Fruit fly (Drosophila melanogaster): ENCODE measurements around the gene disco-r.

Gene disco-r

DNA sequence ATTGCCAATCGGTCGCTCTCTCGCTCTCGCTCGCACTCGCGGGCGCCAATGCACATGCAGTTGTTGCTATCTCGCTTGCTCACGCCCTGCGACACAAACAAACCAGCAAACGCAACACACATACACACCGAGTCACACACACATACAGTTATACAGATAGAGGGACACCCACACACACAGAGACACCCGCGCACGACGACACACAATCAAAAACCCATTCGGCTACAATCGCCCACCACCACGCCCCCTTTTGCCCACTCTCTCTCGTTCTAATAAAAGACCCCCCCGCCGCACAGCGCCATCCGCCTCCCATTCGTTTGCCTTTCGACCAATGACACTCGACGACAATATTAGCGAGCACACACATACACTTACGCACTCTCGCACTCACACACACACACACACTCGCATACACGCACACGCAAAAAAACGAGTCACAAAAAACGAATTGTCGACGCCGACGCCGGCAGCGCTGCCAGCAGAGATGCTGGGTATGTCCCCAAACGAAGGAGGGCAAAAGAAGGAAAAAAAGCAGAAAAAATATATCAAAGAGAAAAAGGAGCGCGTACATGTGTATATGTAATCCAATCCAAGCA lies 1.0 kb downstream of the disco-r start (continued):
- TF ChIP-seq gro (GFP tag; optimal IDR thresholded peaks at IDR 0.05) (no peak), Hey (tag; optimal IDR thresholded peaks at IDR 0.05) (no peak), CG7963 (GFP tag; IDR thresholded peaks at IDR 0.05; ENCODE audit: partially characterized antibody) (no peak), CG10267 (tag; optimal IDR thresholded peaks at IDR 0.05) (no peak), NFAT (GFP tag; IDR thresholded peaks at IDR 0.05) (no peak), BtbVII (GFP tag; optimal IDR thresholded peaks at IDR 0.05) (no peak), Pdp1 (GFP tag; optimal IDR thresholded peaks at IDR 0.05) (no peak), knrl (GFP tag; IDR thresholded peaks at IDR 0.05; ENCODE audit: partially characterized antibody) (no peak), Oli (tag; optimal IDR thresholded peaks at IDR 0.05) (no peak), exex (tag; optimal IDR thresholded peaks at IDR 0.05) (no peak), Abd-B (GFP tag; optimal IDR thresholded peaks at IDR 0.05) (peak; percentile 52), CG12942 (GFP tag; optimal IDR thresholded peaks at IDR 0.05) (no peak), NC2α (GFP tag; optimal IDR thresholded peaks at IDR 0.05) (no peak), CG32532 (GFP tag; IDR thresholded peaks at IDR 0.05) (no peak), CG3065 (GFP tag; optimal IDR thresholded peaks at IDR 0.05) (peak; percentile 28), CG13775 (GFP tag; optimal IDR thresholded peaks at IDR 0.05) (no peak), so (GFP tag; IDR thresholded peaks at IDR 0.05) (no peak), eyg (GFP tag; optimal IDR thresholded peaks at IDR 0.05) (no peak), gsb (GFP tag; IDR thresholded peaks at IDR 0.05) (no peak), kah (GFP tag; optimal IDR thresholded peaks at IDR 0.05) (no peak), p53 (GFP tag; optimal IDR thresholded peaks at IDR 0.05) (no peak), phol (tag; optimal IDR thresholded peaks at IDR 0.05) (no peak), CG10321 (GFP tag; IDR thresholded peaks at IDR 0.05) (peak; percentile 83), CG10462 (GFP tag; optimal IDR thresholded peaks at IDR 0.05) (no peak), CG10431 (GFP tag; optimal IDR thresholded peaks at IDR 0.05) (no peak), hkb (optimal IDR thresholded peaks at IDR 0.05) (no peak), hkb (GFP tag; IDR thresholded peaks at IDR 0.05) (no peak), ro (GFP tag; IDR thresholded peaks at IDR 0.05) (no peak), Opbp (GFP tag; IDR thresholded peaks at IDR 0.05; ENCODE audit: partially characterized antibody) (0 out of 3 replicates have a peak, but pooled peaks have one; percentile 7), CG2129 (GFP tag; IDR thresholded peaks at IDR 0.05; ENCODE audit: partially characterized antibody) (no peak), CG3281 (GFP tag; optimal IDR thresholded peaks at IDR 0.05) (no peak), CG34376 (GFP tag; optimal IDR thresholded peaks at IDR 0.05) (no peak), Ravus (GFP tag; IDR thresholded peaks at IDR 0.05) (no peak), ssp (GFP tag; IDR thresholded peaks at IDR 0.05) (no peak), CG4820 (GFP tag; optimal IDR thresholded peaks at IDR 0.05) (no peak), ems (GFP tag; optimal IDR thresholded peaks at IDR 0.05) (no peak), CG1647 (GFP tag; optimal IDR thresholded peaks at IDR 0.05) (no peak), HmgD (GFP tag; optimal IDR thresholded peaks at IDR 0.05) (no peak), C15 (GFP tag; IDR thresholded peaks at IDR 0.05) (no peak), Eip74EF (GFP tag; optimal IDR thresholded peaks at IDR 0.05) (no peak), chif (GFP tag; optimal IDR thresholded peaks at IDR 0.05) (no peak), run (tag; optimal IDR thresholded peaks at IDR 0.05) (no peak), chinmo (GFP tag; IDR thresholded peaks at IDR 0.05; ENCODE audit: partially characterized antibody) (peak; percentile 89), pho (GFP tag; optimal IDR thresholded peaks at IDR 0.05) (no peak), danr (GFP tag; IDR thresholded peaks at IDR 0.05) (no peak), jing (GFP tag; optimal IDR thresholded peaks at IDR 0.05) (peak; percentile 43), emc (GFP tag; optimal IDR thresholded peaks at IDR 0.05) (no peak), CG6854 (GFP tag; optimal IDR thresholded peaks at IDR 0.05) (no peak), D19B (GFP tag; optimal IDR thresholded peaks at IDR 0.05) (no peak), Scr (GFP tag; IDR thresholded peaks at IDR 0.05; ENCODE audit: partially characterized antibody) (no peak; the same call in 1 of the 2 replicates), NfI (GFP tag; optimal IDR thresholded peaks at IDR 0.05) (no peak)

Measured in whole organism, embryonic.